Fruit fly (Drosophila melanogaster) whole organism, embryonic: Measurements from ENCODE around the gene Bcs1.

Experiments
- Asciz ChIP-seq: fragments of 200-800 bp; sonication (Bioruptor generic); optimal IDR thresholded peaks from 2 replicates; lab custom pipeline; 2017; ENCODE audit warnings: missing biosample characterization, mild to moderate bottlenecking, missing genetic modification characterization, missing genetic modification reagents
- BtbVII ChIP-seq: fragments of 200-800 bp; sonication (Bioruptor generic); optimal IDR thresholded peaks from 3 replicates; lab custom pipeline; 2017; ENCODE audit warnings: missing biosample characterization, mild to moderate bottlenecking, missing genetic modification characterization
- CG10366 ChIP-seq: fragments of 200-800 bp; sonication (Bioruptor generic); IDR thresholded peaks from 2 replicates; pipeline ENCODE4 v1.3.6; 2022; ENCODE audit warnings: missing biosample characterization, missing genetic modification characterization
- CG10979 ChIP-seq: fragments of 200-800 bp; sonication (Bioruptor generic); optimal IDR thresholded peaks from 2 replicates; lab custom pipeline; 2018; ENCODE audit warnings: missing biosample characterization, mild to moderate bottlenecking, missing genetic modification characterization, moderate library complexity
- CG12659 ChIP-seq: fragments of 200-800 bp; sonication (Bioruptor generic); optimal IDR thresholded peaks from 3 replicates; lab custom pipeline; 2017; ENCODE audit warnings: mild to moderate bottlenecking, missing biosample characterization, missing genetic modification reagents, missing genetic modification characterization
- CG13624 ChIP-seq: fragments of 200-800 bp; sonication (Bioruptor generic); optimal IDR thresholded peaks from 2 replicates; lab custom pipeline; 2016; ENCODE audit warnings: missing biosample characterization, missing genetic modification characterization
- CG14441 ChIP-seq: fragments of 200-800 bp; sonication (Bioruptor generic); IDR thresholded peaks from 2 replicates; pipeline ENCODE4 v1.3.6; 2022; ENCODE audit warnings: missing biosample characterization, missing genetic modification characterization
- CG1603 ChIP-seq: fragments of 200-800 bp; sonication (Bioruptor generic); optimal IDR thresholded peaks from 2 replicates; lab custom pipeline; 2019; ENCODE audit warnings: missing biosample characterization, mild to moderate bottlenecking, missing genetic modification characterization, moderate library complexity
- CG17328 ChIP-seq: fragments of 200-800 bp; sonication (Bioruptor generic); IDR thresholded peaks from 2 replicates; pipeline ENCODE4 v1.3.6; 2022; ENCODE audit warnings: missing biosample characterization, missing genetic modification characterization
- CG18262 ChIP-seq: fragments of 200-800 bp; optimal IDR thresholded peaks from 3 replicates; lab custom pipeline; 2019; ENCODE audit warnings: missing biosample characterization, mild to moderate bottlenecking, missing genetic modification characterization, moderate library complexity
- CG3281 ChIP-seq: fragments of 200-800 bp; sonication (Bioruptor generic); optimal IDR thresholded peaks from 3 replicates; lab custom pipeline; 2017; ENCODE audit warnings: missing biosample characterization, mild to moderate bottlenecking, missing genetic modification characterization
- CG33557 ChIP-seq: fragments of 200-800 bp; sonication (Bioruptor generic); optimal IDR thresholded peaks from 2 replicates; lab custom pipeline; 2019; ENCODE audit warnings: missing biosample characterization, mild to moderate bottlenecking, missing genetic modification characterization, moderate library complexity
- CG34376 ChIP-seq: fragments of 200-800 bp; sonication (Bioruptor generic); optimal IDR thresholded peaks from 2 replicates; lab custom pipeline; 2018; ENCODE audit warnings: missing biosample characterization, mild to moderate bottlenecking, missing genetic modification characterization
- CG4282 ChIP-seq: fragments of 200-800 bp; sonication (Bioruptor generic); optimal IDR thresholded peaks from 2 replicates; lab custom pipeline; 2016; ENCODE audit warnings: missing biosample characterization, missing genetic modification characterization
- CG7928 ChIP-seq: fragments of 200-800 bp; sonication (Bioruptor generic); optimal IDR thresholded peaks from 2 replicates; lab custom pipeline; 2017; ENCODE audit warnings: missing biosample characterization, mild to moderate bottlenecking, missing genetic modification characterization
- CG8290 ChIP-seq, 3 experiments: fragments of 200-800 bp; sonication (Bioruptor generic); optimal IDR thresholded peaks; 2 replicates each; lab custom pipeline; 2016 to 2019; ENCODE audit warnings: missing biosample characterization in 3 of 3, missing genetic modification characterization in 3 of 3, mild to moderate bottlenecking in 2 of 3, moderate library complexity in 1 of 3
- Dip2 ChIP-seq: fragments of 200-800 bp; sonication (Bioruptor generic); IDR thresholded peaks from 2 replicates; pipeline ENCODE4 v1.3.6; 2022; ENCODE audit warnings: missing biosample characterization, missing genetic modification characterization
- Doc3 ChIP-seq: fragments of 200-800 bp; sonication (Bioruptor generic); IDR thresholded peaks from 3 replicates; pipeline ENCODE4 v1.3.6; 2022; ENCODE audit warnings: missing biosample characterization, missing genetic modification characterization; ENCODE audit not compliant: partially characterized antibody
- HLH4C ChIP-seq: fragments of 200-800 bp; sonication (Bioruptor generic); IDR thresholded peaks from 3 replicates; pipeline ENCODE4 v1.3.6; 2022; ENCODE audit warnings: missing biosample characterization, missing genetic modification characterization; ENCODE audit not compliant: partially characterized antibody
- Mad ChIP-seq: fragments of 200-800 bp; sonication (Bioruptor generic); optimal IDR thresholded peaks from 2 replicates; lab custom pipeline; 2016; ENCODE audit warnings: missing biosample characterization, missing genetic modification characterization
- Mes4 ChIP-seq: fragments of 200-800 bp; sonication (Bioruptor generic); optimal IDR thresholded peaks from 2 replicates; lab custom pipeline; 2016; ENCODE audit warnings: missing biosample characterization, missing genetic modification characterization
- Optix ChIP-seq: fragments of 200-800 bp; sonication (Bioruptor generic); IDR thresholded peaks from 3 replicates; pipeline ENCODE4 v1.3.6; 2022; ENCODE audit warnings: missing biosample characterization, missing genetic modification characterization
- Six4 ChIP-seq: fragments of 200-800 bp; sonication (Bioruptor generic); optimal IDR thresholded peaks from 2 replicates; lab custom pipeline; 2016; ENCODE audit warnings: missing biosample characterization, missing genetic modification characterization
- Usf ChIP-seq: fragments of 200-800 bp; sonication (Bioruptor generic); optimal IDR thresholded peaks from 2 replicates; lab custom pipeline; 2017; ENCODE audit warnings: missing genotype, missing biosample characterization, missing genetic modification characterization
- ash1 ChIP-seq: fragments of 200-800 bp; sonication (Bioruptor generic); optimal IDR thresholded peaks from 2 replicates; lab custom pipeline; 2018; ENCODE audit warnings: missing biosample characterization, mild to moderate bottlenecking, missing genetic modification characterization
- crc ChIP-seq: fragments of 200-800 bp; sonication (Bioruptor generic); optimal IDR thresholded peaks from 2 replicates; lab custom pipeline; 2016; ENCODE audit warnings: missing biosample characterization, missing genetic modification characterization
- dan ChIP-seq: fragments of 200-800 bp; sonication (Bioruptor generic); IDR thresholded peaks from 2 replicates; pipeline ENCODE4 v1.3.6; 2022; ENCODE audit warnings: missing biosample characterization, missing genetic modification characterization
- disco-r ChIP-seq: fragments of 200-800 bp; sonication (Bioruptor generic); optimal IDR thresholded peaks from 2 replicates; lab custom pipeline; 2016; ENCODE audit warnings: missing biosample characterization, missing genetic modification characterization
- dmrt11E ChIP-seq: fragments of 200-800 bp; sonication (Bioruptor generic); optimal IDR thresholded peaks from 3 replicates; lab custom pipeline; 2018; ENCODE audit warnings: missing biosample characterization, mild to moderate bottlenecking, missing genetic modification characterization, moderate library complexity
- ems ChIP-seq: fragments of 200-800 bp; sonication (Bioruptor generic); optimal IDR thresholded peaks from 3 replicates; lab custom pipeline; 2016; ENCODE audit warnings: missing biosample characterization, missing genetic modification characterization
- esg ChIP-seq: fragments of 200-800 bp; sonication (Bioruptor generic); conservative IDR thresholded peaks from 2 replicates; pipeline ENCODE4 v1.3.6; 2022; ENCODE audit warnings: missing biosample characterization, missing genetic modification characterization
- gce ChIP-seq: fragments of 200-800 bp; sonication (Bioruptor generic); IDR thresholded peaks from 3 replicates; pipeline ENCODE4 v1.3.6; 2022; ENCODE audit warnings: missing biosample characterization, missing genetic modification characterization
- ham ChIP-seq: fragments of 200-800 bp; sonication (Bioruptor generic); IDR thresholded peaks from 2 replicates; pipeline ENCODE4 v1.3.6; 2022; ENCODE audit warnings: missing biosample characterization, missing genetic modification characterization
- lab ChIP-seq: fragments of 200-800 bp; sonication (Bioruptor generic); optimal IDR thresholded peaks from 3 replicates; lab custom pipeline; 2017; ENCODE audit warnings: missing biosample characterization, missing genetic modification characterization, mild to moderate bottlenecking, moderate library complexity, missing genetic modification reagents
- lola ChIP-seq, 3 experiments: fragments of >200 bp in 2 of 3; fragments of 200-800 bp in 1 of 3; sonication (Bioruptor generic) in 1 of 3; optimal IDR thresholded peaks; 2 replicates each; lab custom pipeline; 2017 to 2019; ENCODE audit warnings: missing biosample characterization in 3 of 3, missing genetic modification characterization in 3 of 3, mild to moderate bottlenecking in 1 of 3, moderate library complexity in 1 of 3
- luna ChIP-seq: fragments of 200-800 bp; sonication (Bioruptor generic); optimal IDR thresholded peaks from 2 replicates; lab custom pipeline; 2016; ENCODE audit warnings: missing biosample characterization, missing genetic modification characterization
- nmo ChIP-seq: fragments of 200-800 bp; sonication (Bioruptor generic); optimal IDR thresholded peaks from 2 replicates; lab custom pipeline; 2018; ENCODE audit warnings: missing biosample characterization, mild to moderate bottlenecking, missing genetic modification characterization, moderate library complexity
- p53 ChIP-seq: fragments of 200-800 bp; sonication (Bioruptor generic); optimal IDR thresholded peaks from 2 replicates; lab custom pipeline; 2016; ENCODE audit warnings: missing biosample characterization, missing genetic modification characterization
- scrt ChIP-seq: fragments of 200-800 bp; sonication (Bioruptor generic); optimal IDR thresholded peaks from 2 replicates; lab custom pipeline; 2018; ENCODE audit warnings: missing biosample characterization, mild to moderate bottlenecking, missing genetic modification characterization, moderate library complexity
- sens ChIP-seq: fragments of 200-800 bp; sonication (Bioruptor generic); peaks from one replicate; lab custom pipeline; 2016; ENCODE audit warnings: missing biosample characterization, missing genetic modification characterization
- sens-2 ChIP-seq: fragments of 200-800 bp; sonication (Bioruptor generic); IDR thresholded peaks from 2 replicates; pipeline ENCODE4 v1.3.6; 2022; ENCODE audit warnings: missing biosample characterization, missing genetic modification characterization
- stc ChIP-seq: fragments of 200-800 bp; sonication (Bioruptor generic); IDR thresholded peaks from 2 replicates; pipeline ENCODE4 v1.3.6; 2022; ENCODE audit warnings: missing biosample characterization, missing genetic modification characterization
- tap ChIP-seq: fragments of 200-800 bp; optimal IDR thresholded peaks from 3 replicates; lab custom pipeline; 2019; ENCODE audit warnings: missing biosample characterization, mild to moderate bottlenecking, missing genetic modification characterization, moderate library complexity
- tin ChIP-seq: fragments of 200-800 bp; sonication (Bioruptor generic); optimal IDR thresholded peaks from 3 replicates; lab custom pipeline; 2016; ENCODE audit warnings: missing biosample characterization, missing genetic modification characterization
- tll ChIP-seq, 2 experiments: fragments of 200-800 bp in 1 of 2; fragments of >200 bp in 1 of 2; sonication (Bioruptor generic) in 1 of 2; optimal IDR thresholded peaks; 2 replicates each; lab custom pipeline; 2017 to 2019; ENCODE audit warnings: missing biosample characterization in 2 of 2, missing genetic modification characterization in 2 of 2, mild to moderate bottlenecking in 1 of 2, moderate library complexity in 1 of 2
- ttk ChIP-seq: fragments of 200-800 bp; sonication (Bioruptor generic); IDR thresholded peaks from 2 replicates; pipeline ENCODE4 v2.1.2; 2022; ENCODE audit warnings: missing biosample characterization, missing genetic modification characterization
- wor ChIP-seq: fragments of 200-800 bp; sonication (Bioruptor generic); IDR thresholded peaks from 2 replicates; pipeline ENCODE4 v1.3.6; 2022; ENCODE audit warnings: missing biosample characterization, missing genetic modification characterization

Bcs1 gene

DNA sequence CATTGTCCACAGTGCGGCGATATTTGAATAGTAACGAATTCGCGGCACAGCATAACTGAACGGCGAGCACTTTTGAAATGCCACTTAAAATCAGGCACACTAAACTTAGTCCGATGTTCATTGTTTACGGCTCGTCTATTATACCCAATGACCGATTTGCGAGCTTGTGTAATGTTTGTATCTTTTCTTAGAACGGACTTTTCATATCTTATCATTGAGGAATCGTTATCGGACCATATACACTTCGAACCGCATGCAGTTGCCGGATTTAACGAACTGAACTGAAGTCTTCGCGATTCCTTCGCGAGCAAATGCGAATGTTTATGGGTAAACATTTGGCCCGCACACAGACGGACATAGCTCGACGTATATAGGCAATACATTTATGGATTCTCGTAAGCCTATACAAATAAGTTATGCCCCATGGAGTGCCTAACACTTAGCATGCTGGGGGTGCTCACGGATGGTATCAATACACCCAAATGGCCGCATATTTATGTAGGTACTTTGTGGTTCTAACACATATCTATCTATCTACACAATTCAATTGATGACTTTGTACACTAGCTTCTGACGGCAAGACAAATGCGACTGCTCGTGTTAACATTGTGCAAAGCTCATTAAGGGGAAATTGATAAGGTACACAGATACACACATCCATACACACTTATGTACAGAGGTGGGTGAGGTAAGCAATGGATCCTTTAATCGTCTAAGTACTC, 15.4 kb downstream of the Bcs1 start, which contains the start of gene mthl15 (continued):
- peak; percentile 3 for TF ChIP-seq BtbVII (GFP tag; lab: Kevin White, UChicago)
- no peak for TF ChIP-seq lab (GFP tag; lab: Kevin White, UChicago)
- TF ChIP-seq CG10366 = no peak
- TF ChIP-seq CG14441 = no peak
- TF ChIP-seq scrt = no peak
- TF ChIP-seq Optix (GFP tag; lab: Robert Waterston, UW) = no peak
- no peak for TF ChIP-seq Mad (GFP tag; lab: Kevin White, UChicago)
- TF ChIP-seq CG13624 (GFP tag; lab: Kevin White, UChicago) = no peak
- no peak for TF ChIP-seq wor
- TF ChIP-seq gce = no peak
- peak; percentile 69 for TF ChIP-seq CG34376
- no peak for TF ChIP-seq Doc3 (GFP tag; lab: Robert Waterston, UW)
- TF ChIP-seq dmrt11E (tag; lab: Kevin White, UChicago) = peak; percentile 34
- TF ChIP-seq Dip2 (GFP tag; lab: Robert Waterston, UW) = no peak
- TF ChIP-seq CG8290 (GFP tag; optimal IDR thresholded peaks at IDR 0.05; lab: Kevin White, UChicago) = no peak
- TF ChIP-seq CG8290 (tag; optimal IDR thresholded peaks at IDR 0.05; lab: Kevin White, UChicago) = peak in 1 of 2 experiments; percentile 44
- no peak for TF ChIP-seq esg (GFP tag; lab: Robert Waterston, UW)
- TF ChIP-seq crc (GFP tag; lab: Kevin White, UChicago) = peak; percentile 6
- peak; percentile 1 for TF ChIP-seq CG3281 (GFP tag; lab: Kevin White, UChicago)
- peak; percentile 64 for TF ChIP-seq sens
- 0 out of 2 replicates have a peak, but pooled peaks have one; percentile 29 for TF ChIP-seq CG17328 (GFP tag; lab: Robert Waterston, UW)
- no peak for TF ChIP-seq Mes4
- 0 out of 3 replicates have a peak, but pooled peaks have one; percentile 39 for TF ChIP-seq HLH4C (GFP tag; lab: Robert Waterston, UW)
- no peak for TF ChIP-seq dan
- no peak for TF ChIP-seq CG10979
- TF ChIP-seq Asciz (GFP tag; lab: Kevin White, UChicago) = peak; percentile 5
- TF ChIP-seq ash1 (GFP tag; lab: Kevin White, UChicago) = no peak
- TF ChIP-seq ham (GFP tag; lab: Robert Waterston, UW) = no peak
- no peak for TF ChIP-seq CG4282 (GFP tag; lab: Kevin White, UChicago)
- TF ChIP-seq Usf (GFP tag; lab: Kevin White, UChicago) = no peak
- no peak for TF ChIP-seq disco-r
- peak in 1 of 2 experiments; percentile 26 for TF ChIP-seq tll (GFP tag; optimal IDR thresholded peaks at IDR 0.05; lab: Kevin White, UChicago)

DNA sequence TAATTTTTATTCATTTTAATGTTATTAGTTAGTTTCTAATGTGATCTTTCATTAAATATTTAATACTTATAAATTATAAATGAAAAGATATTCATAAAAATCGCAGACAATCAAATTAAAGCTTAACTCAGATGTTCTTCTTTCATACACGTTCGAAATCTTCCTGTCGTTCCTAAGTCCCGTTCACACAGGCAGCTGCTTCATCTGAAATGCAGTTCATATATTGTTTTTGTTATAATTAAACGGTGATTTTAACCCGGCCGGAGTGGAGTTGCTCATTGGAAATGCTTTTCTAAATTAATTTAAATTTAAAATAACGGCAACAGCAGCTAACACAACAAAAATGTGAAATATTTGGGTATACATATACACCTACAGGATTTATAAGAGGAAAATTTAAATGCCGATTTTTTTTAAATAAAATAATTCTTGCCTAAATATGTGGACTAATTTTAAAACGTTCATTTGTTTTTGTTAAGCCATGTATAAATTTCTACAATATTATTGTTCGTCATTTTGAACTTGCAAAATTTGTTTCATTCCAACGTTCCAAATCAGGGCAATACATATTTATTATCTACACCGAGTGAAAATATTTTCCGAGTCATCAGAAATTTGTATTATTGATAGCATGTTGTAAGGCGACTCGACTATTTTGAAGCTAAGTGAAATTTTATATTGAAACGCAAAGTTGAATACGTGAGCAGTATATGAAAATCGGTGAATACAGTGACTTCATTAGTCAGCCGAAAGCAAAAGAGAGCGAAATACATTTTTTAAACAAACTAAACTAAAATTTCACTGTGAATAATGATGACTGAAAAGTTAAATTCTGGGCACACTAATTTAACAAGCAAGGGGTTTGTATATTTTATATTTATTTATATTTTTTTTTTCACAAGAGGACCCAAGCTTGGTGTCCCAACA, 16.5 kb downstream of the Bcs1 start, which contains the start of gene me31B:
Gene me31B, plus strand, starts transcription at position 616 of the 927 bp plus-strand sequence.
- TF ChIP-seq CG18262 (tag; lab: Kevin White, UChicago) (peak; percentile 15), stc (GFP tag; lab: Robert Waterston, UW) (no peak), luna (no peak), CG1603 (tag; lab: Kevin White, UChicago) (peak; percentile 99), tap (no peak), CG12659 (GFP tag; lab: Kevin White, UChicago) (peak; percentile 49), CG13624 (GFP tag; lab: Kevin White, UChicago) (no peak), p53 (no peak), ems (GFP tag; lab: Kevin White, UChicago) (no peak), tin (GFP tag; lab: Kevin White, UChicago) (no peak), lola (GFP tag; optimal IDR thresholded peaks at IDR 0.05; lab: Kevin White, UChicago) (peak in 1 of 3 experiments; percentile 26), CG33557 (GFP tag; lab: Kevin White, UChicago) (no peak), ttk (GFP tag; lab: Robert Waterston, UW) (no peak), sens-2 (GFP tag; lab: Robert Waterston, UW) (no peak), dmrt11E (tag; lab: Kevin White, UChicago) (peak; percentile 14), CG7928 (GFP tag; lab: Kevin White, UChicago) (no peak), crc (GFP tag; lab: Kevin White, UChicago) (no peak), Six4 (GFP tag; lab: Kevin White, UChicago) (no peak), nmo (GFP tag; lab: Kevin White, UChicago) (peak; percentile 61)
